Fruit fly (Drosophila melanogaster): ENCODE measurements around the gene heix.
A peak's percentile ranks its signal among the peaks of the same experiment; 100 is the strongest.

Gene heix

DNA sequence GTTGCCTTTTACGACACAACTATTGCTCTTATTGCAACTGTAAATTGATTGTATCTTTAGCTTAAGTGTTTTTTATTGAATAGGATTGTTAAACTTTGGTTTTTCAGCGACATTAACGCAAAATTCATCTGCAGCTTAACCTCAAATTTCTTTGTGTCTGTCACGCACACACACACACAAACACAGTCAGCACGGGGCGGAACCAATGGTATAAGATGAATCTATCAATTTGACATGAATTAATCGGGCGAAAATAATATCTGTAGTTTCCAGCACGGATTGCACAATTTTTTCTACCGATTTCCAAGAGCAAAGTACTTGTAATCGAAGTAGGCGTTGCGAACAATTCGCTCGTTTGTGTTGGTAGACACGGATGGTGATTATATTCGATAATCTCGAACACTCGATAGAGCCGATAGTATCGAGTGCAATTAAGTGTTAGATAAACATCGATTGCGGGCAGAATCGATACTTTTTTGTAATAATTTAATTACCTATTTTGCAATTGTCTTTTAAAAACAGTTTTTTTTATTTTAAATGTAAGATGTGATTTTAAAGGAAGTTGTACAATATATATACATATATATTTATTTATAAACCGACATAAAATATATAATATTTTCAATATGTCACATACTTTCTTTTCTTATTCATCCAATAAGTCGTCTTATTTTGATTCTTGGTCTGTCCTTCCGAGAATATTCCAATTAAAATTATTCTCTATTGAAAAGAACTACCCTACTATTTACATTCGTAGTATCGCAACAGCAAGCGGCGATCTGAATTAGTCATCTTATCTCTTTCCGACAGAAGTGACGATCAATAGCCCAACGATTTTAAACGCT, 42.2 kb downstream of the heix start, which contains the start of the genes PRL-1 and EndoGI (continued):
- TF ChIP-seq CG34406 (GFP tag; optimal IDR thresholded peaks at IDR 0.05) (peak; percentile 86), CG8319 (GFP tag; optimal IDR thresholded peaks at IDR 0.05) (peak; percentile 40), Eip93F (GFP tag; optimal IDR thresholded peaks at IDR 0.05) (peak; percentile 58), Met (GFP tag; optimal IDR thresholded peaks at IDR 0.05) (no peak), ss (GFP tag; optimal IDR thresholded peaks at IDR 0.05) (peak; percentile 13 to 54), Ets21C (GFP tag; optimal IDR thresholded peaks at IDR 0.05) (no peak), Eip75B (GFP tag; optimal IDR thresholded peaks at IDR 0.05) (peak; percentile 15), esn (GFP tag; optimal IDR thresholded peaks at IDR 0.05) (peak; percentile 67), CG11762 (GFP tag; optimal IDR thresholded peaks at IDR 0.05; ENCODE audit: insufficient read depth) (peak; percentile 37), eg (GFP tag; IDR thresholded peaks at IDR 0.05) (no peak; the same call in 1 of the 3 replicates), cyc (GFP tag; optimal IDR thresholded peaks at IDR 0.05) (peak; percentile 49), CG11902 (GFP tag; optimal IDR thresholded peaks at IDR 0.05) (no peak), spab (GFP tag; optimal IDR thresholded peaks at IDR 0.05) (no peak), CG11294 (GFP tag; IDR thresholded peaks at IDR 0.05) (peak; percentile 68; the same call in 1 of the 2 replicates), acj6 (GFP tag; optimal IDR thresholded peaks at IDR 0.05) (peak; percentile 80), Eip78C (GFP tag) (peak; percentile 85), vri (GFP tag; optimal IDR thresholded peaks at IDR 0.05) (peak; percentile 24), pdm3 (GFP tag; optimal IDR thresholded peaks at IDR 0.05) (no peak), achi (GFP tag; optimal IDR thresholded peaks at IDR 0.05) (peak; percentile 72), CG6276 (GFP tag; optimal IDR thresholded peaks at IDR 0.05) (no peak), Sox102F (GFP tag; optimal IDR thresholded peaks at IDR 0.05) (no peak)

DNA sequence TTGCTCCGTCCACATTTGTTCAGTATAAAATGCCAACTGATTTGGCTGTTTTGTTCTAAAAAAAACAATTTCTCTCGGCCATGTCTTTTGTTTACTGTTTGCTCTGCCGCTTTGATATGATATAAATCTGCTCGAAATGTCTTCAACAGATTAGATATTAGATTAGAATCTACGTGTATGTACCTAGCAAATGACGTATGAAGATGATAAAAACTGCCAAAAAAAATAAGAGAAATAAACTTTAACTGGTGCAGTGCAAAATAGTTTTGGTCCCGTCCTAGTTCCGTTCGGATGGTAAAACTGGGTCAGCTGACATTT, 43.6 kb downstream of the heix start:
- TF ChIP-seq CG8119 (GFP tag; IDR thresholded peaks at IDR 0.05) (no peak), achi (GFP tag; optimal IDR thresholded peaks at IDR 0.05) (no peak), CG6808 (GFP tag; optimal IDR thresholded peaks at IDR 0.05) (no peak), fkh (GFP tag; optimal IDR thresholded peaks at IDR 0.05) (peak; percentile 32), fd59A (GFP tag; optimal IDR thresholded peaks at IDR 0.05) (no peak)

DNA sequence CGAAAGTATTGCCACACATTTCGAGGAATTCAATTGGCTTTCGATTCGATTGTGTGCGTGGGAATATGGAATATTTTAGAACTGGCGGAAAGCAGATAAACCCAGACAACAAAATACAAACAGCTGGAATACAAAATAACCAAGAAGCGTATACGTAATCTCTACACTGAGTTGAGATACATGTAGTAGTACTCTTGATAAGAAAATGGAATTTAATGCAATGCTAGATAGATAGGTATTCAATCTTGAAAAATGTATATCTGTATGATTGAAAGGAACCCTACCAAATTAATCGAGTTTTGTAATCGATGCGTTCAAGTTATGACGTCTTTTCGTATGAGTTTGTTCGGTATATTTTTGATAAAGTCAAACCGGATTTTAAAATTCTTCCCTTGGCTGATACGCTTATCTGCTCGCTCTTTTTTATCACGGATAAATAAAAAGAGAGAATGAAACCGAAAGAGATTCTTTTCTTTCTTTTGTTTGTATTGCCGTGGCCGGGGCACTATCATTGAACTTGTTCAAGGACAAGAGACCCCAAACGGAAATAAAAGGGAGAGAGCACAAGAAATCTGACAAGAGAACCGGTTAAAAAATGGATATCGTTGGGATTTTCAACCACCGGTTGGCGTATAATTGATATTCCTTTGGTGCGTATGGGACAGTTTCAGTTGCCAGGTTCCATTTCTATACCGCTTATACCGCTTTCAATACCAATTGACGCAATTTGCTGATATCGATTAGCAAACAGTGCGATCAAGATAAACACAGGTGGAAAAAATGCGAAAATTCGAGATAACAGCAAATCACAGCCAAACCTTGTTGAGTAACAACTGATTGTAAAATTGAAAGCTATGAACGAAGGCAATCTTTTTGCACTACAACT, 44.2 kb downstream of the heix start:
- no peak for TF ChIP-seq CG7368 (GFP tag; optimal IDR thresholded peaks at IDR 0.05)
- TF ChIP-seq lz (GFP tag; optimal IDR thresholded peaks at IDR 0.05) = no peak
- no peak for TF ChIP-seq OdsH (GFP tag; optimal IDR thresholded peaks at IDR 0.05)
- no peak for TF ChIP-seq fd85E (GFP tag; optimal IDR thresholded peaks at IDR 0.05)
- no peak for TF ChIP-seq CG10669 (GFP tag; optimal IDR thresholded peaks at IDR 0.05)
- no peak for TF ChIP-seq Eip75B (GFP tag; optimal IDR thresholded peaks at IDR 0.05)
- no peak for TF ChIP-seq esn (GFP tag; optimal IDR thresholded peaks at IDR 0.05)
- peak; percentile 3 for TF ChIP-seq Sox102F (GFP tag; optimal IDR thresholded peaks at IDR 0.05)
- TF ChIP-seq spab (GFP tag; optimal IDR thresholded peaks at IDR 0.05) = peak; percentile 23
- TF ChIP-seq CG10631 (GFP tag; optimal IDR thresholded peaks at IDR 0.05) = no peak
- TF ChIP-seq CG4318 (GFP tag; optimal IDR thresholded peaks at IDR 0.05) = no peak
- TF ChIP-seq CG11294 (GFP tag; IDR thresholded peaks at IDR 0.05) = no peak
- peak; percentile 59 for TF ChIP-seq CG6808 (GFP tag; optimal IDR thresholded peaks at IDR 0.05)
- TF ChIP-seq pdm3 (GFP tag; optimal IDR thresholded peaks at IDR 0.05) = no peak
- peak; percentile 22 for TF ChIP-seq Ets96B (tag; optimal IDR thresholded peaks at IDR 0.05)
- no peak for TF ChIP-seq Lpt (GFP tag; optimal IDR thresholded peaks at IDR 0.05)
- TF ChIP-seq acj6 (GFP tag; optimal IDR thresholded peaks at IDR 0.05) = no peak
- peak; percentile 96 for TF ChIP-seq vri (GFP tag; optimal IDR thresholded peaks at IDR 0.05)
- TF ChIP-seq CG3032 (tag; optimal IDR thresholded peaks at IDR 0.05) = no peak
- TF ChIP-seq CG8119 (GFP tag; IDR thresholded peaks at IDR 0.05) = no peak
- no peak for TF ChIP-seq CG6792 (GFP tag; optimal IDR thresholded peaks at IDR 0.05)
- peak; percentile 73 for TF ChIP-seq Eip78C (GFP tag)
- no peak for TF ChIP-seq CG32006 (GFP tag; optimal IDR thresholded peaks at IDR 0.05)
- peak; percentile 75 for TF ChIP-seq Blimp-1 (GFP tag; optimal IDR thresholded peaks at IDR 0.05)
- no peak for TF ChIP-seq CG6163 (GFP tag; IDR thresholded peaks at IDR 0.05)
- TF ChIP-seq CG3919 (GFP tag; optimal IDR thresholded peaks at IDR 0.05) = no peak
- no peak for TF ChIP-seq CG6276 (GFP tag; optimal IDR thresholded peaks at IDR 0.05)
- TF ChIP-seq Ets21C (GFP tag; optimal IDR thresholded peaks at IDR 0.05) = no peak
- TF ChIP-seq Smox (GFP tag; optimal IDR thresholded peaks at IDR 0.05) = no peak
- no peak for TF ChIP-seq Met (GFP tag; optimal IDR thresholded peaks at IDR 0.05)
- peak; percentile 25 for TF ChIP-seq fkh (GFP tag; optimal IDR thresholded peaks at IDR 0.05)
- no peak for TF ChIP-seq Hr38 (GFP tag; optimal IDR thresholded peaks at IDR 0.05)
- TF ChIP-seq Eip93F (GFP tag; optimal IDR thresholded peaks at IDR 0.05) = peak; percentile 2

All from whole organism, prepupa.